Worm (Caenorhabditis elegans): ENCODE data around the gene srz-42.

DNA sequence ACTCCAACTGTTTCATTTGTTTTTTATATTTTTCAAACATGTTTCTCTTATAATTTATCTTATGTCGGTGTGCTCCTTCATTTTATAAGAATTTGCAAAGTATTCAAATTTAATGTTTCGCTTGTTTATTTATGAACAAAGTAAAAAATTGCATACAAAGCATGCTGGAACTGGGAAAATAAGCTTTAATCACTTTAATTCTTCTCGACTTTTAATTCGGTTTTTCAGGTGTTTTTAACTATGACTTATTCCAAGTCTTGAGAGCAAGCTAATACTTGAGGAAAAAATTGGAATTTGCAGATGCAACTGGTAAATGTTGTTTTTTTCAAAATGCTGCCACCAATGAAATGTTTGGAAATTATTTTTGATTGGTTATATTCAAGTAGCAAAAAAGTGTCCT, 2.6 kb downstream of the srz-42 start, which contains the start of gene srz-59:
- TF ChIP-seq efl-1 (optimal IDR thresholded peaks at IDR 0.05) (no peak), efl-1 (GFP tag; optimal IDR thresholded peaks at IDR 0.05 in 1 of 2) (no peak), fkh-4 (tag; optimal IDR thresholded peaks at IDR 0.05; ENCODE audit: borderline replicate concordance) (no peak)

All from whole organism, L1 larva.